Worm (Caenorhabditis elegans): Measurements from ENCODE around the gene clec-66.

DNA sequence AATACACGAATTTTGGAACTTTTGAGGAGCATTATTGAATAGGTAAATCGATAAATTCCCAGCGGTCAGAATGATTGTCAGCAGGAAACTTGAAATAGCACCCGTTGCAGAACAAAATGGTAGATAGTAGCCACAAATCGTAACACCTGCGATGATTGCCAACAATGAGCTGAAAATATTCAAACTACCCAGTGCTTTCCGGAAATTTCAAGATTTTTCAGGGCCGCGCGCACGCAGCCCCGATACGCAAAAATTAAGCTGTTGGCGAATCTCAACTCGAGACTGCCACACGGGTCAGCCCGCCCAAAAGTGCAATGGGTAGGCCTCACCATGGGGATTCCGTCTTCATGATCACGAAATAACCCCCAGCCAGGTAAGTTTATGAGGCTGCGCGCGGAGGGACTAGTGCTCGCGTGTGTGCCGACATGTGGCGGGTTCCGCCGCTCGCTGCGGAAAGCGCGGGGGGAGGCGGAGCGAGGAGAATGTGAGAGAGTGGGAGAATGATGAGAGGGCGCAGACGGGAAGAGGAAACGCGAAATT, 40.5 kb downstream of the clec-66 start:
- TF ChIP-seq fkh-10 (GFP tag; optimal IDR thresholded peaks at IDR 0.05) (peak; percentile 70), fos-1 (tag; optimal IDR thresholded peaks at IDR 0.05) (peak; percentile 92), alr-1 (tag; optimal IDR thresholded peaks at IDR 0.05; ENCODE audit: borderline replicate concordance) (no peak), lsy-2 (tag; optimal IDR thresholded peaks at IDR 0.05) (peak; percentile 79 to 85)

Measured in whole organism, L1 larva.